Worm (Caenorhabditis elegans) whole organism, L1 larva: ENCODE results near the gene egl-5.
A peak's percentile ranks its signal among the peaks of the same experiment; 100 is the strongest.

ENCODE experiments used
- F16B12.6 ChIP-seq: fragments of 150-350 bp; optimal IDR thresholded peaks from 2 replicates; lab custom pipeline; 2014; ENCODE audit warnings: missing biosample characterization, missing genetic modification characterization
- aly-2 ChIP-seq: fragments of 150-350 bp; optimal IDR thresholded peaks from 2 replicates; lab custom pipeline; 2014; ENCODE audit warnings: missing biosample characterization, missing genetic modification characterization
- blmp-1 ChIP-seq: fragments of 150-350 bp; optimal IDR thresholded peaks from 2 replicates; lab custom pipeline; 2014; ENCODE audit warnings: missing biosample characterization, missing genetic modification characterization
- ceh-88 ChIP-seq: fragments of 200-800 bp; sonication (Bioruptor generic); IDR thresholded peaks from 2 replicates; pipeline ENCODE4 v1.3.6; 2022; ENCODE audit warnings: missing genetic modification characterization, missing compliant biosample characterization
- dpl-1 ChIP-seq, 3 experiments: fragments of 150-350 bp in 2 of 3; sonication (generic microtip) in 1 of 3; optimal IDR thresholded peaks; 2 replicates each; lab custom pipeline; 2014 to 2017; ENCODE audit warnings: missing biosample characterization in 3 of 3, missing genetic modification characterization in 3 of 3, missing genetic modification reagents in 3 of 3
- efl-1 ChIP-seq, 4 experiments: fragments of 150-350 bp; optimal IDR thresholded peaks in 3 of 4; peaks in 1 of 4; 1 replicate in 1 of 4; 2 replicates in 3 of 4; lab custom pipeline; 2014; ENCODE audit warnings: missing biosample characterization in 2 of 4, missing genetic modification characterization in 2 of 4, missing genetic modification reagents in 2 of 4
- efl-3 ChIP-seq: fragments of 200-800 bp; sonication (Bioruptor generic); optimal IDR thresholded peaks from 2 replicates; lab custom pipeline; 2018; ENCODE audit warnings: mild to moderate bottlenecking, missing genetic modification characterization, missing compliant biosample characterization
- egl-13 ChIP-seq: sonication (generic microtip); optimal IDR thresholded peaks from 2 replicates; lab custom pipeline; 2016; ENCODE audit warnings: missing genotype, missing genetic modification reagents, missing genetic modification characterization, missing compliant biosample characterization
- egl-27 ChIP-seq, 2 experiments: fragments of 150-350 bp in 1 of 2; sonication (generic microtip); optimal IDR thresholded peaks; 3 replicates each; lab custom pipeline; 2017 to 2018; ENCODE audit warnings: missing biosample characterization in 2 of 2, missing genetic modification characterization in 2 of 2, missing genetic modification reagents in 2 of 2
- fkh-8 ChIP-seq: sonication (generic microtip); optimal IDR thresholded peaks from 2 replicates; lab custom pipeline; 2016; ENCODE audit warnings: mild to moderate bottlenecking, missing genetic modification characterization, missing compliant biosample characterization
- fos-1 ChIP-seq: fragments of 150-350 bp; optimal IDR thresholded peaks from 2 replicates; lab custom pipeline; 2014; ENCODE audit warnings: missing biosample characterization, missing genetic modification characterization
- hlh-17 ChIP-seq: fragments of 200-800 bp; sonication (Bioruptor generic); optimal IDR thresholded peaks from 2 replicates; lab custom pipeline; 2018; ENCODE audit warnings: missing genetic modification characterization, mild to moderate bottlenecking, missing compliant biosample characterization, moderate library complexity, borderline replicate concordance
- isw-1 ChIP-seq: fragments of 200-800 bp; sonication (Bioruptor generic); IDR thresholded peaks from 2 replicates; pipeline ENCODE4 v1.3.6; 2022; ENCODE audit warnings: missing genetic modification characterization, missing compliant biosample characterization
- jun-1 ChIP-seq: fragments of 150-350 bp; optimal IDR thresholded peaks from 2 replicates; lab custom pipeline; 2014; ENCODE audit warnings: missing biosample characterization, missing genetic modification reagents, missing genetic modification characterization
- lin-14 ChIP-seq: fragments of 200-800 bp; sonication (Bioruptor generic); optimal IDR thresholded peaks from 2 replicates; lab custom pipeline; 2018; ENCODE audit warnings: mild to moderate bottlenecking, missing genetic modification characterization, moderate library complexity, missing compliant biosample characterization
- lin-35 ChIP-seq, 2 experiments: fragments of 150-350 bp; optimal IDR thresholded peaks; 2 replicates each; lab custom pipeline; 2014; ENCODE audit warnings: missing biosample characterization in 2 of 2, missing genetic modification characterization in 2 of 2, missing genetic modification reagents in 2 of 2
- lsy-2 ChIP-seq, 2 experiments: fragments of 150-350 bp; optimal IDR thresholded peaks; 2 replicates each; lab custom pipeline; 2014; ENCODE audit warnings: missing biosample characterization in 2 of 2, missing genetic modification characterization in 2 of 2
- nhr-19 ChIP-seq: fragments of 200-800 bp; sonication (Bioruptor generic); conservative IDR thresholded peaks from 2 replicates; pipeline ENCODE4 v1.3.6; 2022; ENCODE audit warnings: missing genetic modification characterization, missing compliant biosample characterization
- nhr-71 ChIP-seq: sonication (generic microtip); optimal IDR thresholded peaks from 2 replicates; lab custom pipeline; 2016; ENCODE audit warnings: mild to moderate bottlenecking, missing genetic modification characterization, moderate library complexity, missing compliant biosample characterization
- nhr-85 ChIP-seq: sonication (generic microtip); peaks from one replicate; lab custom pipeline; 2016; ENCODE audit warnings: missing genetic modification characterization, inconsistent platforms, missing compliant biosample characterization
- pax-3 ChIP-seq: fragments of 200-800 bp; sonication (Bioruptor generic); optimal IDR thresholded peaks from 2 replicates; lab custom pipeline; 2018; ENCODE audit warnings: mild to moderate bottlenecking, missing genetic modification characterization, moderate library complexity, missing compliant biosample characterization
- pqm-1 ChIP-seq: sonication (generic microtip); optimal IDR thresholded peaks from 3 replicates; lab custom pipeline; 2017; ENCODE audit warnings: missing biosample characterization, missing genetic modification characterization
- rnt-1 ChIP-seq: sonication (generic microtip); optimal IDR thresholded peaks from 2 replicates; lab custom pipeline; 2016; ENCODE audit warnings: mild to moderate bottlenecking, missing genetic modification characterization, moderate library complexity, missing compliant biosample characterization
- snu-23 ChIP-seq: sonication (generic microtip); optimal IDR thresholded peaks from 2 replicates; lab custom pipeline; 2016; ENCODE audit warnings: missing genetic modification characterization, missing compliant biosample characterization
- tbx-2 ChIP-seq: sonication (generic microtip); optimal IDR thresholded peaks from 2 replicates; lab custom pipeline; 2016; ENCODE audit warnings: missing genetic modification characterization, missing compliant biosample characterization
- unc-98 ChIP-seq: fragments of 200-800 bp; sonication (Bioruptor generic); IDR thresholded peaks from 2 replicates; pipeline ENCODE4 v1.3.6; 2022; ENCODE audit warnings: missing genetic modification characterization, missing compliant biosample characterization
- vab-15 ChIP-seq: sonication (generic microtip); optimal IDR thresholded peaks from 2 replicates; lab custom pipeline; 2017; ENCODE audit warnings: missing genotype, mild to moderate bottlenecking, missing genetic modification characterization, missing compliant biosample characterization
- zag-1 ChIP-seq: fragments of 150-350 bp; optimal IDR thresholded peaks from 2 replicates; lab custom pipeline; 2014; ENCODE audit warnings: missing biosample characterization, missing genetic modification characterization
- ztf-11 ChIP-seq, 2 experiments: sonication (generic microtip); optimal IDR thresholded peaks; 2 replicates each; lab custom pipeline; 2016 to 2017; ENCODE audit warnings: missing genetic modification characterization in 2 of 2, missing biosample characterization in 1 of 2, missing compliant biosample characterization in 1 of 2

egl-5 gene

DNA sequence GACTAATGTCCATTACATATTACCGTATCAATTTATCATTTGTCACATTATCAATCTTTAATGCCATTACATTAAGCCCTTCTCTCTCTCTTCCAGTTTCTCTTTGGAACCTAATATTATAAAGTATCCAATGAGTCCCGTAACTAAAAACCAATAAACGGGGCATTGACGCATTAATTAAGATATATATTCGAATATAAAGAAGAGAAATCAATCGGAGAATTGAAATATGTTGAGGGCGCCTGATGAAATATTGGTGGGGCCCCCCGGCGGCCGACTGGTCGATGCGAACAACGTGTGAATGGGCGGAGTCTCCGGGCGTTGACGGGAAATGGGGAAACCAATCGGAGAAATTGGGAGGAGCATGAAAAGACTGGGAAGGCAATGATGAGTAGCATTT is 30.0 kb upstream of the egl-5 start (continued):
- TF ChIP-seq lsy-2 (tag; optimal IDR thresholded peaks at IDR 0.05; lab: Kevin White, UChicago) (peak; percentile 52 to 61), lin-35 (GFP tag; optimal IDR thresholded peaks at IDR 0.05; lab: Kevin White, UChicago) (no peak), jun-1 (tag; lab: Kevin White, UChicago) (no peak)
- TF ChIP-seq, all 84 proteins: peak for 15

DNA sequence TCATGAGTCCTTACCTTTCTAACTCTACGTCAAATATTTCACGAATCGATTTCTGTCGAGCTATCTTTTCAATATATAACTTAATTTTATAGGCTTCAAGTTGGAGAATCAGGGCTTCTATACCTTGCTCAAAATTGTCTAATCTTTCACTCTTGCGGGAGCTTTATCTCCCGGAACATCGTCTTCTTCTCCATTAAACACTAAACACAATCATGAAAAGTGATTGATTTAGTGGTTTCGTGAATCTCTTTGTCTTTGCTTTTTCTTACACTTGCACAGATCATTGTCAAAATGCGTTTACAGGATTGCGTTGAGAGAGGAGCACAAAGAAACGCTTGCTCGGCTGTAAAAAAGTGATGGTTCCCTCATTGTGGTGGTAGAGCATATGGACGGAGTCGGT is 25.8 kb upstream of the egl-5 start:
- TF ChIP-seq hlh-17 (GFP tag; lab: Kevin White, UChicago) (no peak), nhr-19 (no peak), rnt-1 (peak; percentile 22), unc-98 (no peak)
- TF ChIP-seq, all 84 proteins: peak for 1

DNA sequence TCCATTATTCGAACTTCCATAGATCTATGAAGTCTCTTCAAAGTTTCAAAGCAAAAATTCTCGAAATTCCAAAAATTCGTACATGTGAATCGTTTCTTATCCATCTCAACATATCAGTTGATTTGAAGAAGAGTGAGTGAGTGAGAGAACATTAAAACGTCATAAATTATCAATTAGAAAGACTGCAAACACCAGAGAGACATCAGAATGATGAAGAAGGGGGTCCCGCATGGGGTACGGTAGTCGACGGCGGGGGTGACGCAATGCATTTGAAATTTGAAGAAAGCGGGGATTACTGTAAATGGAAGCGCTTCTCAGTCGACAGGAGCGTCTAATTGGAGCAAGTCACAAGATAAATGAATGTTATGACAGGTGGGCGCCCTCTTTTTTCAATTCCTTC is 23.7 kb upstream of the egl-5 start:
- peak; percentile 6 for TF ChIP-seq tbx-2 (tag; lab: Kevin White, UChicago)
- no peak for TF ChIP-seq ceh-88 (GFP tag; lab: Robert Waterston, UW)
- TF ChIP-seq nhr-85 (tag; lab: Kevin White, UChicago), result peak; percentile 76
- TF ChIP-seq efl-1 (optimal IDR thresholded peaks at IDR 0.05; lab: Kevin White, UChicago), result no peak
- TF ChIP-seq efl-1 (GFP tag; optimal IDR thresholded peaks at IDR 0.05 in 1 of 2; lab: Kevin White, UChicago), result peak in 1 of 2 experiments; percentile 64
- TF ChIP-seq vab-15 (tag; lab: Kevin White, UChicago), result peak; percentile 5
- peak; percentile 60 to 81 for TF ChIP-seq lsy-2 (tag; optimal IDR thresholded peaks at IDR 0.05; lab: Kevin White, UChicago)
- no peak for TF ChIP-seq pax-3 (tag; lab: Kevin White, UChicago)
- peak; percentile 33; the same call in 1 of the 2 replicates for TF ChIP-seq nhr-19
- peak; percentile 65 for TF ChIP-seq nhr-71 (tag; lab: Kevin White, UChicago)
- TF ChIP-seq efl-3, result no peak
- TF ChIP-seq hlh-17 (GFP tag; lab: Kevin White, UChicago), result no peak
- peak; percentile 56 for TF ChIP-seq lin-14
- peak; percentile 66 for TF ChIP-seq rnt-1
- peak; percentile 21 for TF ChIP-seq snu-23
- TF ChIP-seq ztf-11 (tag; optimal IDR thresholded peaks at IDR 0.05; lab: Kevin White, UChicago), result peak in 1 of 2 experiments; percentile 16

DNA sequence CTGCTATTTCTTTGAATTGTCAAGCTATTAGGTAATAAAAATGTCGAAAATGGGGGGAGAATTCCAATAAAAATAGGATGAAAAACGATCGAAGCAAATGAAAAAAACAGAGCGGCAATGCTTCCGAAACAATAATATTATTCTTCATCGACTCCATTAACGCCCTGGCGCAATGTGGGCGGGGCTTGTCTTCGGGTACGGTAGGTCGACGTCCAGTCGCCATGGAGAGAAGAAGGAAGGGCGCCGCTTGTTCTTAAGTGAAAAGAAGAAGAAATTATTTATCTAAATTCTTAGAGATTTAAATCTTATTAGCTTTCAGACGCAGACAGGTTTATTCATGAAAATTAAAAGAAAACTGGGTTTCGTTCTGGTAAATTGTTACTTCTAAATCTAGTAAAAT is 22.0 kb upstream of the egl-5 start:
- TF ChIP-seq lsy-2 (tag; optimal IDR thresholded peaks at IDR 0.05; lab: Kevin White, UChicago) (peak; percentile 33 to 66), isw-1 (GFP tag; lab: Robert Waterston, UW) (no peak), efl-1 (optimal IDR thresholded peaks at IDR 0.05; lab: Kevin White, UChicago) (no peak), efl-1 (GFP tag; optimal IDR thresholded peaks at IDR 0.05 in 1 of 2; lab: Kevin White, UChicago) (peak in 1 of 2 experiments; percentile 23), egl-27 (tag; optimal IDR thresholded peaks at IDR 0.05; lab: Kevin White, UChicago) (no peak)

DNA sequence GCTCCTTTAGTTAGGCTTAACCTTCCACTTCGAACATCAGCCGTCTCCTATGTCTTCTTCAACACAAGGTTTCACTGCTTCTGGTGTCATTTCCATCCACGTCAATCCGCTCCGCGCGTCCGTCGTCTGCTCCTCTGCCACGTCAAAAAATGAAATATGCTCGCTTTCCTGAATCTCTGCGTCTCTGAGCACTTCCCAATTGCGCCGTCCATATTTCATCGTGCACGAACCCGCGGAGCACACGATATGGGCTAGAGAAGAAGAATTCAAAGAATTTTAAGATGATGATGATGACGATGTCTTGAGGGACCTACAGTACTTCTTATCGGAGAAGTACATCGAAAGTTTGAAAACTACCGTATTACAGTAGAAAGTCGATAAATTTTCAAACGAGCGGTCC is 21.2 kb upstream of the egl-5 start:
- no peak for TF ChIP-seq lin-35 (GFP tag; optimal IDR thresholded peaks at IDR 0.05; lab: Kevin White, UChicago)
- TF ChIP-seq ztf-11 (tag; optimal IDR thresholded peaks at IDR 0.05; lab: Kevin White, UChicago), result peak in 1 of 2 experiments; percentile 47
- TF ChIP-seq rnt-1, result peak; percentile 26
- TF ChIP-seq egl-13 (tag; lab: Kevin White, UChicago), result no peak
- no peak for TF ChIP-seq aly-2
- TF ChIP-seq zag-1 (tag; lab: Kevin White, UChicago), result no peak
- TF ChIP-seq lsy-2 (tag; optimal IDR thresholded peaks at IDR 0.05; lab: Kevin White, UChicago), result peak in 1 of 2 experiments; percentile 27
- no peak for TF ChIP-seq fos-1
- peak; percentile 29 for TF ChIP-seq blmp-1 (tag; lab: Kevin White, UChicago)
- peak; percentile 11 for TF ChIP-seq nhr-85 (tag; lab: Kevin White, UChicago)

DNA sequence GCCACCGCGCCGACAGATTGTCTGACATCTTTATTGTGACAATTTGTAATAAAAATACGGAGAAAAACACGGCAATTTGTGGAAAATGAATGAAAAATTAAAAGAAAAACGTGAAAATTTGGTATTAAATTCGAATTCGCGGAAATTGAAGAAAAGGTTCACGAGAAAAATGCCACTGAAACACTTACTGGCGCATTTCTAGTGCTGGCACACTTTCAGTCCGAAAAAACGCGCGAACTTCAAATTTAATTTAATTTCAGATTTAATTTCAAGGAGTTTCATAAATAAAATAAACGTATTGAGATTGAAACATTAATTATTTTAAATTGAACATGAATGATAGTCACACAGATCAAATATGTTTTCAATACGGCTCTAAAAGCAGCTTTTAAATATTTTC is 18.9 kb upstream of the egl-5 start, which contains the start of gene cyk-7:
cyk-7 (minus strand) TSS at position 99 of the 400 bp plus-strand sequence.
- TF ChIP-seq efl-1 (optimal IDR thresholded peaks at IDR 0.05; lab: Kevin White, UChicago) (peak; percentile 65 to 99), efl-1 (GFP tag; optimal IDR thresholded peaks at IDR 0.05 in 1 of 2; lab: Kevin White, UChicago) (peak; percentile 68 to 95), pqm-1 (no peak), vab-15 (tag; lab: Kevin White, UChicago) (no peak), F16B12.6 (tag; lab: Kevin White, UChicago) (no peak), fkh-8 (tag; lab: Kevin White, UChicago) (no peak), lin-35 (GFP tag; optimal IDR thresholded peaks at IDR 0.05; lab: Kevin White, UChicago) (peak in 1 of 2 experiments; percentile 18), lsy-2 (tag; optimal IDR thresholded peaks at IDR 0.05; lab: Kevin White, UChicago) (peak; percentile 13 to 25), dpl-1 (GFP tag; optimal IDR thresholded peaks at IDR 0.05; lab: Kevin White, UChicago) (peak in 2 of 3 experiments; percentile 23 to 66)
